Worm (Caenorhabditis elegans) whole organism, L4 larva: ENCODE results near the gene ZK938.3.

Experiments used
- R02D3.7 ChIP-seq: fragments of 150-350 bp; sonication (generic microtip); optimal IDR thresholded peaks from 3 replicates; lab custom pipeline; 2014; ENCODE audit warnings: missing biosample characterization, missing genetic modification characterization
- mep-1 ChIP-seq: fragments of 150-350 bp; sonication (generic microtip); optimal IDR thresholded peaks from 3 replicates; lab custom pipeline; 2014; ENCODE audit warnings: missing biosample characterization, missing genetic modification characterization
- nhr-77 ChIP-seq: fragments of 150-350 bp; optimal IDR thresholded peaks from 2 replicates; lab custom pipeline; 2014; ENCODE audit warnings: missing biosample characterization, missing genetic modification characterization

DNA sequence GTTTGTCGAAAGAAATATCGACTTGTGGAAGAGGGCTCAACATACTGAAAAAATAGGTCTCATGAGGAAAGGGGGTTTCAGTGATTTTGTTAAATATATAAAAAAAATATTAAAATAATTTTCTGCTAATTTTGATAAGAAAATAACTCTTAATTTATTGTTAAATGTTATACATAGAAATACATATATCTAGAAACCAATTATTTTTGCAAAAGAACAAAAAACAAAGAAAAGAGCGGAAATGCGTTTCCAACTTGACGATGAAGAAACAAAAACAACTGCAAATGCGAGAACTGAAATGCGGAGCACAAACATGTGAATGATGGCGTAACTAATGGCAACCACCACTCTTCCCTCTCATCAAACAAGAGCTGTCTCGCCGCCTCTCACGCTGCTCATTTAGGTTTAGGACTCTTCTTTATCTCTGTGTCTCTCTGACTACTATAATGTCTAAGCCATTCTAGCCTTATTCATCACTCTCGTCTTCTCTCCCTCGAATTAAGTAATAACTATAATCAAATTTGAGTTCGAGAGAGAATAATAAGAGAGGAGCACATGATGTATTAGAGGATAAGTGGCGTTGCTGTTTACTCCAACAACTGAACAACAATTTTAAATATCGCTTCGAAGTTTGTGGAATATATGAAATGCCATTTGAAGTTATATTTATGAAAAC, 4.6 kb upstream of the ZK938.3 start, which contains the start of gene arrd-4:
- TF ChIP-seq mep-1 (tag; lab: Kevin White, UChicago) (no peak), R02D3.7 (no peak), nhr-77 (no peak)
